Fruit fly (Drosophila melanogaster) whole organism, embryonic: ENCODE measurements around the gene Eip63F-1.

Source experiments
- Bgb ChIP-seq: fragments of 200-800 bp; sonication (Bioruptor generic); IDR thresholded peaks from 2 replicates; pipeline ENCODE4 v1.3.6; 2022; ENCODE audit warnings: missing biosample characterization, missing genetic modification characterization; ENCODE audit not compliant: partially characterized antibody
- BtbVII ChIP-seq: fragments of 200-800 bp; sonication (Bioruptor generic); optimal IDR thresholded peaks from 3 replicates; lab custom pipeline; 2017; ENCODE audit warnings: missing biosample characterization, mild to moderate bottlenecking, missing genetic modification characterization
- CG10267 ChIP-seq: fragments of 200-800 bp; sonication (Bioruptor generic); optimal IDR thresholded peaks from 2 replicates; lab custom pipeline; 2018; ENCODE audit warnings: missing biosample characterization, mild to moderate bottlenecking, missing genetic modification characterization, moderate library complexity
- CG11247 ChIP-seq: fragments of 200-800 bp; sonication (Bioruptor generic); IDR thresholded peaks from 2 replicates; pipeline ENCODE4 v1.3.6; 2022; ENCODE audit warnings: missing biosample characterization, missing genetic modification characterization
- CG11695 ChIP-seq: fragments of 200-800 bp; sonication (Bioruptor generic); IDR thresholded peaks from 3 replicates; pipeline ENCODE4 v1.3.6; 2022; ENCODE audit warnings: missing biosample characterization, missing genetic modification characterization
- CG12071 ChIP-seq: fragments of 200-800 bp; sonication (Bioruptor generic); optimal IDR thresholded peaks from 3 replicates; lab custom pipeline; 2018; ENCODE audit warnings: missing biosample characterization, mild to moderate bottlenecking, missing genetic modification characterization
- CG12219 ChIP-seq: fragments of 200-800 bp; sonication (Bioruptor generic); optimal IDR thresholded peaks from 3 replicates; lab custom pipeline; 2018; ENCODE audit warnings: missing biosample characterization, mild to moderate bottlenecking, missing genetic modification characterization
- CG12659 ChIP-seq: fragments of 200-800 bp; sonication (Bioruptor generic); optimal IDR thresholded peaks from 3 replicates; lab custom pipeline; 2017; ENCODE audit warnings: mild to moderate bottlenecking, missing biosample characterization, missing genetic modification reagents, missing genetic modification characterization
- CG12744 ChIP-seq: fragments of 200-800 bp; sonication (Bioruptor generic); optimal IDR thresholded peaks from 2 replicates; lab custom pipeline; 2016; ENCODE audit warnings: missing biosample characterization, missing genetic modification characterization
- CG15479 ChIP-seq: fragments of 200-800 bp; sonication (Bioruptor generic); optimal IDR thresholded peaks from 3 replicates; lab custom pipeline; 2019; ENCODE audit warnings: missing biosample characterization, mild to moderate bottlenecking, missing genetic modification characterization, moderate library complexity
- CG1832 ChIP-seq: fragments of 200-800 bp; sonication (Bioruptor generic); optimal IDR thresholded peaks from 2 replicates; lab custom pipeline; 2017; ENCODE audit warnings: missing biosample characterization, mild to moderate bottlenecking, missing genetic modification characterization, inconsistent platforms
- CG2120 ChIP-seq: fragments of 200-800 bp; sonication (Bioruptor generic); optimal IDR thresholded peaks from 3 replicates; lab custom pipeline; 2016; ENCODE audit warnings: missing biosample characterization, missing genetic modification characterization
- CG3407 ChIP-seq: fragments of 200-800 bp; sonication (Bioruptor generic); optimal IDR thresholded peaks from 2 replicates; lab custom pipeline; 2018; ENCODE audit warnings: missing biosample characterization, mild to moderate bottlenecking, missing genetic modification characterization
- CG34422 ChIP-seq: fragments of 200-800 bp; sonication (Bioruptor generic); IDR thresholded peaks from 3 replicates; pipeline ENCODE4 v1.3.6; 2022; ENCODE audit warnings: missing biosample characterization, missing genetic modification characterization
- CG6175 ChIP-seq: fragments of 200-800 bp; sonication (Bioruptor generic); IDR thresholded peaks from 3 replicates; pipeline ENCODE4 v1.3.6; 2022; ENCODE audit warnings: missing biosample characterization, missing genetic modification characterization
- CG8089 ChIP-seq: fragments of 200-800 bp; sonication (Bioruptor generic); optimal IDR thresholded peaks from 3 replicates; lab custom pipeline; 2016; ENCODE audit warnings: missing biosample characterization, missing genetic modification characterization
- D19B ChIP-seq: fragments of 200-800 bp; sonication (Bioruptor generic); optimal IDR thresholded peaks from 2 replicates; lab custom pipeline; 2017; ENCODE audit warnings: missing biosample characterization, mild to moderate bottlenecking, missing genetic modification characterization
- Dfd ChIP-seq, 2 experiments: fragments of >200 bp; optimal IDR thresholded peaks; 2 replicates each; lab custom pipeline; 2017; ENCODE audit warnings: missing biosample characterization in 2 of 2, missing genetic modification characterization in 2 of 2
- Dp ChIP-seq: fragments of 200-800 bp; sonication (Bioruptor generic); optimal IDR thresholded peaks from 2 replicates; lab custom pipeline; 2018; ENCODE audit warnings: missing biosample characterization, mild to moderate bottlenecking, missing genetic modification characterization, moderate library complexity
- Fer1 ChIP-seq: fragments of 200-800 bp; sonication (Bioruptor generic); optimal IDR thresholded peaks from 2 replicates; lab custom pipeline; 2017; ENCODE audit warnings: missing biosample characterization, mild to moderate bottlenecking, missing genetic modification characterization
- HLH4C ChIP-seq: fragments of 200-800 bp; sonication (Bioruptor generic); IDR thresholded peaks from 3 replicates; pipeline ENCODE4 v1.3.6; 2022; ENCODE audit warnings: missing biosample characterization, missing genetic modification characterization; ENCODE audit not compliant: partially characterized antibody
- Max ChIP-seq: fragments of 200-800 bp; sonication (Bioruptor generic); optimal IDR thresholded peaks from 2 replicates; lab custom pipeline; 2016; ENCODE audit warnings: missing biosample characterization, mild to moderate bottlenecking, missing genetic modification characterization
- Mes4 ChIP-seq: fragments of 200-800 bp; sonication (Bioruptor generic); optimal IDR thresholded peaks from 2 replicates; lab custom pipeline; 2016; ENCODE audit warnings: missing biosample characterization, missing genetic modification characterization
- Nf-YA ChIP-seq: fragments of 200-800 bp; sonication (Bioruptor generic); IDR thresholded peaks from 2 replicates; pipeline ENCODE4 v1.3.6; 2022; ENCODE audit warnings: missing biosample characterization, missing genetic modification characterization
- Scr ChIP-seq: fragments of 200-800 bp; sonication (Bioruptor generic); IDR thresholded peaks from 2 replicates; pipeline ENCODE4 v1.3.6; 2022; ENCODE audit warnings: missing biosample characterization, missing genetic modification characterization; ENCODE audit not compliant: partially characterized antibody
- Ssrp ChIP-seq: fragments of 200-800 bp; sonication (Bioruptor generic); optimal IDR thresholded peaks from 2 replicates; lab custom pipeline; 2018; ENCODE audit warnings: missing biosample characterization, mild to moderate bottlenecking, missing genetic modification characterization, moderate library complexity
- Usf ChIP-seq: fragments of 200-800 bp; sonication (Bioruptor generic); optimal IDR thresholded peaks from 2 replicates; lab custom pipeline; 2017; ENCODE audit warnings: missing genotype, missing biosample characterization, missing genetic modification characterization
- ab ChIP-seq: fragments of 200-800 bp; sonication (Bioruptor generic); optimal IDR thresholded peaks from 2 replicates; lab custom pipeline; 2016; ENCODE audit warnings: missing biosample characterization, missing genetic modification characterization
- az2 ChIP-seq: fragments of 200-800 bp; sonication (Bioruptor generic); optimal IDR thresholded peaks from 3 replicates; lab custom pipeline; 2016; ENCODE audit warnings: missing biosample characterization, missing genetic modification characterization
- ci ChIP-seq: fragments of 200-800 bp; sonication (Bioruptor generic); IDR thresholded peaks from 3 replicates; pipeline ENCODE4 v1.3.6; 2022; ENCODE audit warnings: missing biosample characterization, missing genetic modification characterization
- crp ChIP-seq, 2 experiments: fragments of 200-800 bp; sonication (Bioruptor generic); optimal IDR thresholded peaks; 2 replicates in 1 of 2; 3 replicates in 1 of 2; lab custom pipeline; 2017; ENCODE audit warnings: missing biosample characterization in 2 of 2, missing genetic modification characterization in 2 of 2, mild to moderate bottlenecking in 1 of 2, moderate library complexity in 1 of 2
- danr ChIP-seq: fragments of 200-800 bp; sonication (Bioruptor generic); IDR thresholded peaks from 2 replicates; pipeline ENCODE4 v1.3.6; 2022; ENCODE audit warnings: missing biosample characterization, missing genetic modification characterization
- disco-r ChIP-seq: fragments of 200-800 bp; sonication (Bioruptor generic); optimal IDR thresholded peaks from 2 replicates; lab custom pipeline; 2016; ENCODE audit warnings: missing biosample characterization, missing genetic modification characterization
- dmrt11E ChIP-seq: fragments of 200-800 bp; sonication (Bioruptor generic); optimal IDR thresholded peaks from 3 replicates; lab custom pipeline; 2018; ENCODE audit warnings: missing biosample characterization, mild to moderate bottlenecking, missing genetic modification characterization, moderate library complexity
- ems ChIP-seq: fragments of 200-800 bp; sonication (Bioruptor generic); optimal IDR thresholded peaks from 3 replicates; lab custom pipeline; 2016; ENCODE audit warnings: missing biosample characterization, missing genetic modification characterization
- ewg ChIP-seq: fragments of 200-800 bp; sonication (Bioruptor generic); optimal IDR thresholded peaks from 3 replicates; lab custom pipeline; 2017; ENCODE audit warnings: mild to moderate bottlenecking, missing biosample characterization, missing genetic modification reagents, missing genetic modification characterization
- fu2 ChIP-seq: fragments of 200-800 bp; sonication (Bioruptor generic); optimal IDR thresholded peaks from 2 replicates; lab custom pipeline; 2016; ENCODE audit warnings: missing biosample characterization, missing genetic modification characterization
- gcm2 ChIP-seq: fragments of 200-800 bp; sonication (Bioruptor generic); optimal IDR thresholded peaks from 2 replicates; lab custom pipeline; 2016; ENCODE audit warnings: missing biosample characterization, missing genetic modification characterization
- grau ChIP-seq: fragments of 200-800 bp; optimal IDR thresholded peaks from 3 replicates; lab custom pipeline; 2019; ENCODE audit warnings: missing biosample characterization, mild to moderate bottlenecking, missing genetic modification characterization, moderate library complexity
- gsb ChIP-seq: fragments of 200-800 bp; sonication (Bioruptor generic); IDR thresholded peaks from 2 replicates; pipeline ENCODE4 v1.3.6; 2022; ENCODE audit warnings: missing biosample characterization, missing genetic modification characterization
- hkb ChIP-seq, 2 experiments: fragments of 200-800 bp in 1 of 2; fragments of >200 bp in 1 of 2; sonication (Bioruptor generic) in 1 of 2; IDR thresholded peaks in 1 of 2; optimal IDR thresholded peaks in 1 of 2; 2 replicates each; pipeline versions ENCODE4 v1.3.6 to Lab custom; 2017 to 2022; ENCODE audit warnings: missing biosample characterization in 1 of 2, missing genetic modification characterization in 1 of 2
- kah ChIP-seq: fragments of 200-800 bp; sonication (Bioruptor generic); optimal IDR thresholded peaks from 2 replicates; lab custom pipeline; 2018; ENCODE audit warnings: missing biosample characterization, mild to moderate bottlenecking, missing genetic modification characterization
- ken ChIP-seq: fragments of 200-800 bp; sonication (Bioruptor generic); IDR thresholded peaks from 3 replicates; pipeline ENCODE4 v1.3.6; 2022; ENCODE audit warnings: missing biosample characterization, missing genetic modification characterization
- lbe ChIP-seq: fragments of 200-800 bp; sonication (Bioruptor generic); optimal IDR thresholded peaks from 2 replicates; lab custom pipeline; 2016; ENCODE audit warnings: missing biosample characterization, mild to moderate bottlenecking, missing genetic modification characterization
- org-1 ChIP-seq: fragments of 200-800 bp; sonication (Bioruptor generic); optimal IDR thresholded peaks from 2 replicates; lab custom pipeline; 2017; ENCODE audit warnings: missing biosample characterization, missing genetic modification characterization
- pum ChIP-seq: fragments of 200-800 bp; sonication (Bioruptor generic); optimal IDR thresholded peaks from 2 replicates; lab custom pipeline; 2016; ENCODE audit warnings: missing biosample characterization, missing genetic modification characterization
- sna ChIP-seq: fragments of 200-800 bp; sonication (Bioruptor generic); IDR thresholded peaks from 2 replicates; pipeline ENCODE4 v1.3.6; 2022; ENCODE audit warnings: missing biosample characterization, missing genetic modification characterization; ENCODE audit not compliant: partially characterized antibody
- stc ChIP-seq: fragments of 200-800 bp; sonication (Bioruptor generic); IDR thresholded peaks from 2 replicates; pipeline ENCODE4 v1.3.6; 2022; ENCODE audit warnings: missing biosample characterization, missing genetic modification characterization
- sug ChIP-seq: fragments of 200-800 bp; optimal IDR thresholded peaks from 2 replicates; lab custom pipeline; 2019; ENCODE audit warnings: missing biosample characterization, mild to moderate bottlenecking, missing genetic modification characterization, moderate library complexity
- vfl ChIP-seq: fragments of 200-800 bp; sonication (Bioruptor generic); optimal IDR thresholded peaks from 2 replicates; lab custom pipeline; 2016; ENCODE audit warnings: missing biosample characterization, missing genetic modification characterization

Gene Eip63F-1

dm6 chr3L:3892154-3892624 is 43.2 kb downstream of the Eip63F-1 start, which contains the start of gene Fie (continued):
- TF ChIP-seq CG12219 (GFP tag; lab: Kevin White, UChicago) (peak; percentile 59), ci (GFP tag; lab: Robert Waterston, UW) (0 out of 3 replicates have a peak, but pooled peaks have one; percentile 33), Bgb (GFP tag; lab: Robert Waterston, UW) (no peak), org-1 (GFP tag; lab: Kevin White, UChicago) (peak; percentile 47), ems (GFP tag; lab: Kevin White, UChicago) (peak; percentile 25), stc (GFP tag; lab: Robert Waterston, UW) (no peak; the same call in 1 of the 2 replicates), hkb (optimal IDR thresholded peaks at IDR 0.05; lab: Kevin White, UChicago) (no peak), hkb (GFP tag; IDR thresholded peaks at IDR 0.05; lab: Robert Waterston, UW) (peak; percentile 53), CG12744 (GFP tag; lab: Kevin White, UChicago) (peak; percentile 72), ewg (GFP tag; lab: Kevin White, UChicago) (peak; percentile 62), CG12071 (peak; percentile 33), Dfd (GFP tag; optimal IDR thresholded peaks at IDR 0.05; lab: Kevin White, UChicago) (no peak), az2 (peak; percentile 52), Nf-YA (GFP tag; lab: Robert Waterston, UW) (no peak), grau (tag; lab: Kevin White, UChicago) (peak; percentile 84), lbe (GFP tag; lab: Kevin White, UChicago) (no peak), Dp (GFP tag; lab: Kevin White, UChicago) (no peak), ab (GFP tag; lab: Kevin White, UChicago) (no peak), gcm2 (GFP tag; lab: Kevin White, UChicago) (no peak), BtbVII (GFP tag; lab: Kevin White, UChicago) (peak; percentile 63), CG8089 (GFP tag; lab: Kevin White, UChicago) (no peak), ken (GFP tag; lab: Robert Waterston, UW) (no peak), kah (GFP tag; lab: Kevin White, UChicago) (no peak), D19B (GFP tag; lab: Kevin White, UChicago) (peak; percentile 42), CG11247 (GFP tag; lab: Robert Waterston, UW) (no peak), CG11695 (GFP tag; lab: Robert Waterston, UW) (peak; percentile 55; the same call in 1 of the 3 replicates), HLH4C (GFP tag; lab: Robert Waterston, UW) (no peak), Ssrp (tag; lab: Kevin White, UChicago) (peak; percentile 66), Fer1 (GFP tag; lab: Kevin White, UChicago) (peak; percentile 87), disco-r (GFP tag; lab: Kevin White, UChicago) (no peak), CG3407 (GFP tag; lab: Kevin White, UChicago) (peak; percentile 26), dmrt11E (tag; lab: Kevin White, UChicago) (no peak), Scr (no peak), CG15479 (GFP tag; lab: Kevin White, UChicago) (no peak), Mes4 (no peak), CG12659 (GFP tag; lab: Kevin White, UChicago) (peak; percentile 78), danr (no peak), sug (tag; lab: Kevin White, UChicago) (no peak), CG34422 (GFP tag; lab: Robert Waterston, UW) (0 out of 3 replicates have a peak, but pooled peaks have one; percentile 19), sna (GFP tag; lab: Robert Waterston, UW) (no peak), CG10267 (tag; lab: Kevin White, UChicago) (peak; percentile 41), Max (GFP tag; lab: Kevin White, UChicago) (peak; percentile 53), vfl (GFP tag; lab: Kevin White, UChicago) (peak; percentile 25), pum (no peak), CG6175 (no peak), Usf (peak; percentile 40), fu2 (GFP tag; lab: Kevin White, UChicago) (no peak), CG1832 (GFP tag; lab: Kevin White, UChicago) (no peak), CG2120 (GFP tag; lab: Kevin White, UChicago) (peak; percentile 86), crp (GFP tag; optimal IDR thresholded peaks at IDR 0.05; lab: Kevin White, UChicago) (peak in 1 of 2 experiments; percentile 0), gsb (GFP tag; lab: Robert Waterston, UW) (no peak)
